Fruit fly (Drosophila melanogaster): ENCODE measurements around the gene CG14607.
A peak's percentile ranks its signal among the peaks of the same experiment; 100 is the strongest.

Gene CG14607

DNA sequence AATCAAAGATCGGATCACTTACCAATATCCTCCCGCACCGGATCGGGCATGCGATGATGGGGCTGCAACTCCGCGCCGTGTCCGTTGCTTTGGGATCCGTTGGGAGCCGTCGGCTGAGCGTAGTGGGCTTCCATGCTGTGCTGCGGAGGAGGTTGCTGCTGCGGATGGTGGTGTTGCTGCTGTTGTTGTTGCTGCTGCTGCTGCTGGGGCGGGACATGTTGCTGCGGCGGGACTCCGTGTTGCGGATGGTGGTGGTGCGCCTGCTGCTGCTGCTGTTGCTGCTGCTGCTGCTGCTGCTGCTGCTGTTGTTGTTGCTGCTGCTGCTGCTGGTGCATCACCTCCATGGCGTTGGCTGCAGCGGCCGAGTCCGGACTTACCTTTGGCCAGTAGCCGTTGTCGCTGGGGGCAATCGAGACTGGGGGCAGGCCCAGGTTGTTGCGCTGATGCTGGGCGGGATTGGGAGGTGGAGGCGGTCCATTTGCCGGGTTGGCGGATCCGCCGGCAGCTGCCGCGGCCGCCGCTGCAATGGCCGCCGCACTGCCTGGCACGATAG lies 33.5 kb downstream of the CG14607 start:
- peak; percentile 92 for TF ChIP-seq Dfd (GFP tag; optimal IDR thresholded peaks at IDR 0.05)
- no peak for TF ChIP-seq brk (GFP tag; optimal IDR thresholded peaks at IDR 0.05)

DNA sequence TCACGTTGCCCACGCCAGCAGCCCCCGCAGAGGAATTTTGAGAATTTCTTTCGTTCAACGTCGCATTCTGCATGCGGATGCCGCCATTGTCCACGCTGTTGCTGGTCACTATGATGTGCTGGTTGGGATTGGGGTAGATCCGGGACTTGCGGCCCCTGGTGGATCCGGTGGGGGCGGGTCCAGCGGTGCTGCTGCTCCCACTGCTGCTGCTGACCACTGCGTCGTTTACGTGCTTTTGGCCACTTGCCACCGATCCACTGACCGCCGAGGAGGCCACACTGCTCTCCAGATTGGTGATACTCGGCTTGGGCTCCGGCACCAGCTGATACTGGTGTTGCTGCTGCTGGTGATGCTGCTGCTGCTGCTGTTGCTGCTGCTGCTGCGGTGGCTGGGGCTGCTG lies 35.2 kb downstream of the CG14607 start:
- peak; percentile 94 for TF ChIP-seq Dfd (GFP tag; optimal IDR thresholded peaks at IDR 0.05)
- TF ChIP-seq Sp1 (GFP tag; optimal IDR thresholded peaks at IDR 0.05) = no peak

DNA sequence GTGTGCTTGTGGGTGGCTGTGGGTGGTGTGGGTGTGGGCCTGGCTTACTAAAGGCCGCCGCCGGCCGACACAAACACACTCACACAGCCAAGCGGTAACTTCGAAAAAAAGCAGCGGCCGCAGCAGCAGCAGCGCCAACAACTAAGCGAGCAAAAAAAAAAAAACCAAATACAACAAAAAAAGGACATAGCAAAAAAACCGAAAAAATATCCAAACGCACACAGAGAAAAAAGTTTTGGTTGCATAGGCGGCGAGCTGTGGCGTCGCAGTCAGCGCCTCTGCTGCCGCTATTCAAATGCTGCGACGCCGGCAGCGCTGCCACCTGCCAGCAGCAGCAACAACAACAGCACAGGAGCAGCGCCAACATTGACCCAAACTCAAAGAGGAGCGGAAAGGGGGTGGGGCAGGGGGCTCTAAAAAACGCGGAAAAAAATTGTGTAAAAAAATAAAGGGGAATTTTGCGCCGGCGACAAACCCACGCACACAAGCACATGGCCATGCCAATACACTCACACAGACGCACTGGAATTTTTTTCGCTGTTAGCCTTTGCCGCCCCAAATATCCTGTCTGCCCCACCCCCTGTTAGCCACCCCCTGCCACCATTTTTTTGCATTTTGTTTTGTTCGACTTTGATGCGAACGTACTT lies 40.8 kb downstream of the CG14607 start:
- no peak for TF ChIP-seq rgr (GFP tag; optimal IDR thresholded peaks at IDR 0.05)
- no peak for TF ChIP-seq br (GFP tag; optimal IDR thresholded peaks at IDR 0.05)
- TF ChIP-seq usp (GFP tag; optimal IDR thresholded peaks at IDR 0.05) = no peak
- TF ChIP-seq Jra (GFP tag; optimal IDR thresholded peaks at IDR 0.05) = no peak
- no peak for TF ChIP-seq woc (GFP tag; optimal IDR thresholded peaks at IDR 0.05)
- TF ChIP-seq Dif (GFP tag; optimal IDR thresholded peaks at IDR 0.05; ENCODE audit: partially characterized antibody) = no peak
- no peak for TF ChIP-seq Hr78 (GFP tag; optimal IDR thresholded peaks at IDR 0.05)
- TF ChIP-seq psq (GFP tag; optimal IDR thresholded peaks at IDR 0.05) = no peak
- TF ChIP-seq brk (GFP tag; optimal IDR thresholded peaks at IDR 0.05) = no peak
- TF ChIP-seq Rel (GFP tag; optimal IDR thresholded peaks at IDR 0.05) = no peak
- TF ChIP-seq Rel (tag; optimal IDR thresholded peaks at IDR 0.05) = no peak
- no peak for TF ChIP-seq Sp1 (GFP tag; optimal IDR thresholded peaks at IDR 0.05)
- no peak for TF ChIP-seq dl (GFP tag; optimal IDR thresholded peaks at IDR 0.05; ENCODE audit: insufficient read depth in 1 of 2, partially characterized antibody in 2 of 2)
- no peak for TF ChIP-seq OdsH (GFP tag; optimal IDR thresholded peaks at IDR 0.05)
- TF ChIP-seq GATAd (GFP tag; optimal IDR thresholded peaks at IDR 0.05) = no peak

DNA sequence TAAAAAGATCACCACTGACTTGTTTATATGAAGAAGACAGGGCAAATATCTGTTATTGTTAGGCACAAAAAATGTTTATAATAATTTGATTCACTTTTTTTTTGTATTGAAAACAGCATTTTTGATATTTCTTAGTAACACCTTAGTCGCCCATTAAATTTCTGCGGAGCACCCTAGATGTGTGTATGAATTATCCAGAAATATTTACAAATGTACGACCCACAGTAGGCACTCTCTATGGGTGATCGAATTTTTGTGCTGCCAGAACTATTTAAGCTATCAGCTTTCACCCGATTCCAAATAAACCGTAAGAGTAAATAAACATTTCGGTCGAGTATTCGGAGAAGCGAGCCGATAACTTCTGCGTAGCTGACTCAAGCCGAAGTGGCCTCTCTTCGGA lies 44.1 kb downstream of the CG14607 start, which contains the start of gene RacGAP84C:
Gene RacGAP84C (plus strand): TSS at position 301 of the 400 bp plus-strand sequence.
- TF ChIP-seq GATAd (GFP tag; optimal IDR thresholded peaks at IDR 0.05) = no peak
